Worm (Caenorhabditis elegans) whole organism, L3 larva: ENCODE data around the gene F55G11.4.

ENCODE experiments used
- ZK546.5 ChIP-seq: sonication (generic microtip); optimal IDR thresholded peaks from 2 replicates; lab custom pipeline; 2017; ENCODE audit warnings: missing biosample characterization, missing genetic modification characterization
- ama-1 ChIP-seq: fragments of 150-350 bp; optimal IDR thresholded peaks from 2 replicates; lab custom pipeline; 2018
- ceh-16 ChIP-seq: sonication (generic microtip); optimal IDR thresholded peaks from 2 replicates; lab custom pipeline; 2017; ENCODE audit warnings: missing biosample characterization, missing genetic modification characterization
- ceh-28 ChIP-seq: fragments of 150-350 bp; optimal IDR thresholded peaks from 2 replicates; lab custom pipeline; 2014; ENCODE audit warnings: missing biosample characterization, missing genetic modification reagents, missing genetic modification characterization
- ceh-82 ChIP-seq: fragments of 150-350 bp; optimal IDR thresholded peaks from 2 replicates; lab custom pipeline; 2014; ENCODE audit warnings: missing biosample characterization, missing genetic modification characterization
- ceh-9 ChIP-seq: sonication (generic microtip); optimal IDR thresholded peaks from 2 replicates; lab custom pipeline; 2018; ENCODE audit warnings: missing biosample characterization, missing genetic modification characterization
- daf-12 ChIP-seq: fragments of 150-350 bp; optimal IDR thresholded peaks from 2 replicates; lab custom pipeline; 2014; ENCODE audit warnings: missing biosample characterization, missing genetic modification reagents, missing genetic modification characterization
- egl-27 ChIP-seq: sonication (generic microtip); optimal IDR thresholded peaks from 4 replicates; lab custom pipeline; 2017; ENCODE audit warnings: missing biosample characterization, missing genetic modification reagents, missing genetic modification characterization
- egl-5 ChIP-seq: fragments of 150-350 bp; optimal IDR thresholded peaks from 2 replicates; lab custom pipeline; 2017; ENCODE audit warnings: missing biosample characterization, missing genetic modification reagents, missing genetic modification characterization, inconsistent platforms
- elt-2 ChIP-seq: sonication (generic microtip); optimal IDR thresholded peaks from 2 replicates; lab custom pipeline; 2016; ENCODE audit warnings: missing genetic modification reagents, mild to moderate bottlenecking, missing genetic modification characterization, missing compliant biosample characterization
- eor-1 ChIP-seq, 2 experiments: fragments of 150-350 bp; optimal IDR thresholded peaks; 2 replicates each; lab custom pipeline; 2014 to 2018; ENCODE audit warnings: missing biosample characterization in 2 of 2, missing genetic modification characterization in 2 of 2
- fkh-10 ChIP-seq: sonication (generic microtip); optimal IDR thresholded peaks from 2 replicates; lab custom pipeline; 2017; ENCODE audit warnings: missing biosample characterization, missing genetic modification reagents, missing genetic modification characterization
- fos-1 ChIP-seq: fragments of 150-350 bp; optimal IDR thresholded peaks from 2 replicates; lab custom pipeline; 2014; ENCODE audit warnings: missing biosample characterization, missing genetic modification characterization
- hmg-11 ChIP-seq: sonication (generic microtip); optimal IDR thresholded peaks from 2 replicates; lab custom pipeline; 2016; ENCODE audit warnings: missing genetic modification characterization, missing compliant biosample characterization
- jun-1 ChIP-seq: fragments of 150-350 bp; optimal IDR thresholded peaks from 2 replicates; lab custom pipeline; 2014; ENCODE audit warnings: missing biosample characterization, missing genetic modification reagents, missing genetic modification characterization
- lin-15B ChIP-seq: fragments of 150-350 bp; optimal IDR thresholded peaks from 2 replicates; lab custom pipeline; 2014; ENCODE audit warnings: missing biosample characterization, missing genetic modification characterization
- lin-39 ChIP-seq: fragments of 150-350 bp; optimal IDR thresholded peaks from 2 replicates; lab custom pipeline; 2018; ENCODE audit warnings: missing biosample characterization, missing genetic modification reagents, missing genetic modification characterization
- lsy-12 ChIP-seq: sonication (generic microtip); optimal IDR thresholded peaks from 2 replicates; lab custom pipeline; 2016; ENCODE audit warnings: mild to moderate bottlenecking, missing genetic modification characterization, missing compliant biosample characterization
- mml-1 ChIP-seq: fragments of 150-350 bp; sonication (generic microtip); optimal IDR thresholded peaks from 3 replicates; lab custom pipeline; 2014; ENCODE audit warnings: missing biosample characterization, missing genetic modification characterization
- nhr-11 ChIP-seq: fragments of 150-350 bp; optimal IDR thresholded peaks from 2 replicates; lab custom pipeline; 2014; ENCODE audit warnings: missing biosample characterization, missing genetic modification characterization
- nhr-12 ChIP-seq: fragments of 150-350 bp; optimal IDR thresholded peaks from 2 replicates; lab custom pipeline; 2014; ENCODE audit warnings: missing biosample characterization, missing genetic modification characterization
- nhr-23 ChIP-seq: fragments of 150-350 bp; optimal IDR thresholded peaks from 2 replicates; lab custom pipeline; 2014; ENCODE audit warnings: missing biosample characterization, missing genetic modification reagents, missing genetic modification characterization
- nhr-237 ChIP-seq: fragments of 150-350 bp; optimal IDR thresholded peaks from 2 replicates; lab custom pipeline; 2014; ENCODE audit warnings: missing biosample characterization, missing genetic modification characterization
- nhr-25 ChIP-seq: sonication (generic microtip); optimal IDR thresholded peaks from 2 replicates; lab custom pipeline; 2017; ENCODE audit warnings: missing biosample characterization, missing genetic modification characterization
- nhr-28 ChIP-seq: fragments of 150-350 bp; optimal IDR thresholded peaks from 2 replicates; lab custom pipeline; 2014; ENCODE audit warnings: missing biosample characterization, missing genetic modification characterization
- nhr-43 ChIP-seq: sonication (generic microtip); optimal IDR thresholded peaks from 2 replicates; lab custom pipeline; 2016; ENCODE audit warnings: mild to moderate bottlenecking, missing genetic modification characterization, missing compliant biosample characterization; ENCODE audit not compliant: poor library complexity, severe bottlenecking
- nhr-76 ChIP-seq: fragments of 150-350 bp; sonication (generic microtip); optimal IDR thresholded peaks from 5 replicates; lab custom pipeline; 2014; ENCODE audit warnings: missing biosample characterization, missing genetic modification characterization
- pha-4 ChIP-seq: fragments of 150-350 bp; optimal IDR thresholded peaks from 2 replicates; lab custom pipeline; 2014; ENCODE audit warnings: missing biosample characterization, missing genetic modification reagents, missing genetic modification characterization
- pqm-1 ChIP-seq: fragments of 150-350 bp; optimal IDR thresholded peaks from 2 replicates; lab custom pipeline; 2017; ENCODE audit warnings: missing biosample characterization, missing genetic modification characterization, inconsistent platforms
- sea-2 ChIP-seq: fragments of 150-350 bp; sonication (generic microtip); optimal IDR thresholded peaks from 4 replicates; lab custom pipeline; 2014; ENCODE audit warnings: missing biosample characterization, missing genetic modification reagents, missing genetic modification characterization
- skn-1 ChIP-seq: fragments of 150-350 bp; optimal IDR thresholded peaks from 2 replicates; lab custom pipeline; 2014; ENCODE audit warnings: missing biosample characterization, missing genetic modification characterization
- snpc-4 ChIP-seq: fragments of 150-350 bp; optimal IDR thresholded peaks from 2 replicates; lab custom pipeline; 2014; ENCODE audit warnings: missing biosample characterization, missing genetic modification characterization
- unc-62 ChIP-seq: fragments of 150-350 bp; sonication (generic microtip); optimal IDR thresholded peaks from 4 replicates; lab custom pipeline; 2014; ENCODE audit warnings: missing biosample characterization, missing genetic modification reagents, missing genetic modification characterization
- ztf-11 ChIP-seq: fragments of 150-350 bp; optimal IDR thresholded peaks from 2 replicates; lab custom pipeline; 2014; ENCODE audit warnings: missing biosample characterization, missing genetic modification characterization
- ztf-4 ChIP-seq: fragments of 150-350 bp; optimal IDR thresholded peaks from 2 replicates; lab custom pipeline; 2014; ENCODE audit warnings: missing biosample characterization, missing genetic modification characterization

The F55G11.4 gene

ce11 chrIV:12948470-12948869, 25.0 kb upstream of the F55G11.4 start, which contains the start of gene F55G11.10:
F55G11.10 (plus strand) TSS chrIV:12948770.
- TF ChIP-seq ZK546.5 (tag; lab: Kevin White, UChicago): no peak
- TF ChIP-seq nhr-43 (tag; lab: Kevin White, UChicago): no peak
- no peak for TF ChIP-seq eor-1 (tag; optimal IDR thresholded peaks at IDR 0.05; lab: Kevin White, UChicago)

- no peak for TF ChIP-seq ztf-4
- TF ChIP-seq nhr-12 (tag; lab: Kevin White, UChicago): no peak
- no peak for TF ChIP-seq ceh-16 (tag; lab: Kevin White, UChicago)
- TF ChIP-seq nhr-28 (tag; lab: Kevin White, UChicago): no peak
- no peak for TF ChIP-seq ztf-11 (tag; lab: Kevin White, UChicago)
- TF ChIP-seq elt-2: no peak
- no peak for TF ChIP-seq nhr-76
- no peak for TF ChIP-seq ceh-9
Observed at ce11 chrIV:12957730-12958129, 15.7 kb upstream of the F55G11.4 start, which contains the start of gene F55G11.6. F55G11.6 (plus strand) TSS chrIV:12958030.

ce11 chrIV:12960136-12960535, 13.3 kb upstream of the F55G11.4 start, which contains the start of gene F55G11.7:
F55G11.7 (plus strand) TSS chrIV:12960436.
- no peak for TF ChIP-seq unc-62 (GFP tag; lab: Kevin White, UChicago)
- no peak for TF ChIP-seq lsy-12 (tag; lab: Kevin White, UChicago)
- no peak for TF ChIP-seq jun-1 (tag; lab: Kevin White, UChicago)
- no peak for TF ChIP-seq fkh-10 (GFP tag; lab: Kevin White, UChicago)
- no peak for TF ChIP-seq nhr-28 (tag; lab: Kevin White, UChicago)
- no peak for TF ChIP-seq ceh-28 (tag; lab: Kevin White, UChicago)
- no peak for TF ChIP-seq mml-1 (tag; lab: Kevin White, UChicago)
- TF ChIP-seq nhr-237 (tag; lab: Kevin White, UChicago): no peak
- no peak for TF ChIP-seq ZK546.5 (tag; lab: Kevin White, UChicago)
- TF ChIP-seq egl-5 (tag; lab: Kevin White, UChicago): no peak
- no peak for TF ChIP-seq nhr-23 (tag; lab: Kevin White, UChicago)
- no peak for TF ChIP-seq sea-2 (GFP tag; lab: Kevin White, UChicago)
- TF ChIP-seq nhr-25 (tag; lab: Kevin White, UChicago): no peak
- no peak for TF ChIP-seq egl-27 (tag; lab: Kevin White, UChicago)
- no peak for TF ChIP-seq nhr-43 (tag; lab: Kevin White, UChicago)
- TF ChIP-seq ceh-82 (tag; lab: Kevin White, UChicago): no peak
- no peak for TF ChIP-seq snpc-4
- no peak for TF ChIP-seq hmg-11
- no peak for TF ChIP-seq nhr-11
- no peak for TF ChIP-seq skn-1

- TF ChIP-seq skn-1: peak; percentile 2
- TF ChIP-seq fkh-10 (GFP tag; lab: Kevin White, UChicago): no peak
- TF ChIP-seq fos-1 (tag; lab: Kevin White, UChicago): no peak
- TF ChIP-seq ceh-9: no peak
- TF ChIP-seq elt-2: peak; percentile 78
- peak; percentile 20 for TF ChIP-seq pqm-1 (tag; lab: Kevin White, UChicago)
- TF ChIP-seq nhr-23 (tag; lab: Kevin White, UChicago): no peak
Observed at ce11 chrIV:12962564-12962963, 10.9 kb upstream of the F55G11.4 start, which contains the start of gene F55G11.8. F55G11.8 (plus strand) TSS chrIV:12962808.

- no peak for TF ChIP-seq lin-39 (tag; lab: Kevin White, UChicago)
- no peak for TF ChIP-seq ceh-82 (tag; lab: Kevin White, UChicago)
- no peak for TF ChIP-seq jun-1 (tag; lab: Kevin White, UChicago)
- no peak for TF ChIP-seq hmg-11
- no peak for TF ChIP-seq nhr-237 (tag; lab: Kevin White, UChicago)
- no peak for TF ChIP-seq pha-4 (tag; lab: Kevin White, UChicago)
- TF ChIP-seq mml-1 (tag; lab: Kevin White, UChicago): no peak
- peak; percentile 64 for TF ChIP-seq elt-2
- TF ChIP-seq ama-1 (lab: Kevin White, UChicago): no peak
- TF ChIP-seq ZK546.5 (tag; lab: Kevin White, UChicago): no peak
- TF ChIP-seq lin-15B (tag; lab: Kevin White, UChicago): no peak
- TF ChIP-seq daf-12 (tag; lab: Kevin White, UChicago): no peak
- TF ChIP-seq pqm-1 (tag; lab: Kevin White, UChicago): peak; percentile 76
- TF ChIP-seq nhr-11: no peak
- no peak for TF ChIP-seq eor-1 (tag; optimal IDR thresholded peaks at IDR 0.05; lab: Kevin White, UChicago)
Observed at ce11 chrIV:12964648-12965047, 8.8 kb upstream of the F55G11.4 start.
